Worm (Caenorhabditis elegans): Measurements from ENCODE around the gene attf-3.

The attf-3 gene

ce11 chrIII:30399-30798, 55.8 kb downstream of the attf-3 start:
- no peak for TF ChIP-seq lim-6 (tag; optimal IDR thresholded peaks at IDR 0.05)
- TF ChIP-seq ttx-3 (tag; optimal IDR thresholded peaks at IDR 0.05): no peak
- TF ChIP-seq elt-2 (tag; optimal IDR thresholded peaks at IDR 0.05): no peak
- no peak for TF ChIP-seq pax-1 (tag; optimal IDR thresholded peaks at IDR 0.05)
- no peak for TF ChIP-seq pag-3 (tag; optimal IDR thresholded peaks at IDR 0.05; ENCODE audit: borderline replicate concordance)
- no peak for TF ChIP-seq mec-3 (tag; optimal IDR thresholded peaks at IDR 0.05; ENCODE audit: borderline replicate concordance)
- TF ChIP-seq tbx-7 (tag; optimal IDR thresholded peaks at IDR 0.05): no peak
- no peak for TF ChIP-seq fkh-10 (GFP tag; optimal IDR thresholded peaks at IDR 0.05)

DNA sequence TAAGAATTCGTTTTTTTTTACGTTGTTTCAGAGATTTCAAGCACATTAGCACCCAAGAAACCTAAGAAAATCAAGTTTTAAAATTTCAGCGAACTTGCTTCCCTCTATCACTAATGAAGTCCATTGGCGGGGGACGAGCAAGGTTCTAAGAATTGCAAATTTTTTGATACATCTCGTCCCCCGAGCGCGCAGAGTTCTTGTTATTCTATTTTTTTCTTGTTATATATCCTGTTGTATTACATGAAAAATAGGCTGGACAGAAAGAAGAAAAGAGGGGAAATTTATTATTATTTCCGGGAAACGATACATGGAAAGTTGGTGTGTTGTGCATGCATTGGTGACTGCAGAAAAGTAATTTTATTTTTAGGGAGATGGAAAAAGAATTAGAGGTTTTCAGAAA, 56.6 kb downstream of the attf-3 start:
- no peak for TF ChIP-seq tbx-2 (tag; optimal IDR thresholded peaks at IDR 0.05)
- no peak for TF ChIP-seq pros-1 (tag; optimal IDR thresholded peaks at IDR 0.05)
- no peak for TF ChIP-seq unc-3 (GFP tag; conservative IDR thresholded peaks at IDR 0.05)
- TF ChIP-seq unc-3 (tag; optimal IDR thresholded peaks at IDR 0.05): no peak
- no peak for TF ChIP-seq sox-4 (tag; optimal IDR thresholded peaks at IDR 0.05)
- TF ChIP-seq dmd-4 (tag; optimal IDR thresholded peaks at IDR 0.05; ENCODE audit: borderline replicate concordance): no peak
- no peak for TF ChIP-seq tbx-7 (tag; optimal IDR thresholded peaks at IDR 0.05)
- TF ChIP-seq nfya-1 (tag; optimal IDR thresholded peaks at IDR 0.05): no peak
- no peak for TF ChIP-seq hlh-13 (GFP tag; optimal IDR thresholded peaks at IDR 0.05)
- no peak for TF ChIP-seq fax-1 (tag; optimal IDR thresholded peaks at IDR 0.05)
- TF ChIP-seq mec-3 (tag; optimal IDR thresholded peaks at IDR 0.05; ENCODE audit: borderline replicate concordance): no peak
- no peak for TF ChIP-seq C08G9.2 (tag; optimal IDR thresholded peaks at IDR 0.05)

ce11 chrIII:28841-29240, 57.3 kb downstream of the attf-3 start:
- TF ChIP-seq ceh-30 (tag; optimal IDR thresholded peaks at IDR 0.05) (no peak), ets-4 (tag; optimal IDR thresholded peaks at IDR 0.05) (no peak), C08G9.2 (tag; optimal IDR thresholded peaks at IDR 0.05) (no peak), ceh-18 (tag; optimal IDR thresholded peaks at IDR 0.05) (no peak), ceh-48 (tag; optimal IDR thresholded peaks at IDR 0.05) (no peak), nfya-1 (tag; optimal IDR thresholded peaks at IDR 0.05) (no peak), hlh-13 (GFP tag; optimal IDR thresholded peaks at IDR 0.05) (no peak), ceh-14 (tag; optimal IDR thresholded peaks at IDR 0.05) (no peak), ahr-1 (tag; optimal IDR thresholded peaks at IDR 0.05) (no peak), ceh-6 (GFP tag; optimal IDR thresholded peaks at IDR 0.05) (no peak), ceh-45 (GFP tag; IDR thresholded peaks at IDR 0.05) (no peak), pqm-1 (tag; optimal IDR thresholded peaks at IDR 0.05) (no peak)

ce11 chrIII:27341-27947, 58.7 kb downstream of the attf-3 start:
- TF ChIP-seq pros-1 (tag; optimal IDR thresholded peaks at IDR 0.05) (no peak), rnt-1 (tag; optimal IDR thresholded peaks at IDR 0.05) (no peak)

DNA sequence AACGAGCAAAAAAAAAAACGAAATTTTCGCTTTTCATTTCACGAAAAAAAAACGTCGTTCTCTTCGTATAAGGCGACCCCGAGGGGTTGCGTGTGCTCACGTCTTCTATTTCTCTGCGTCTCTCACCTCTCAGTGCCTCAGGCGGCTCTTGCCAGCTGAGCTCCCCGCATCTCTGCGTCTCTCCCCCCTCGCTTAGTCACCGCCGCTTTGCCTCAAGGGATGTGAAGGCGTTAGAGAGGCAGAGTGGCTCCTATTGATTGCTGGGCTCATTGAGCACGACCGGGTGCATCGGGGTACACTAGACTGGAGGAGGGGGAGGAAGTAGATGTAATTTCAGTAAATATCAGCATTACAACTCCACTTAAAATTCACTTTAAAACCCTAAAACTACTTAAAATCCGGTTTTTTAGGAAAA, 60.6 kb downstream of the attf-3 start:
- peak; percentile 31 for TF ChIP-seq ceh-18 (tag; optimal IDR thresholded peaks at IDR 0.05)
- TF ChIP-seq ceh-45 (GFP tag; IDR thresholded peaks at IDR 0.05): no peak
- peak; percentile 77 for TF ChIP-seq hlh-30 (tag; optimal IDR thresholded peaks at IDR 0.05; ENCODE audit: insufficient read depth)
- peak; percentile 17 for TF ChIP-seq ref-2 (tag; optimal IDR thresholded peaks at IDR 0.05)
- TF ChIP-seq K09A11.1 (tag; optimal IDR thresholded peaks at IDR 0.05; ENCODE audit: insufficient read depth): no peak
- TF ChIP-seq ceh-9 (tag; optimal IDR thresholded peaks at IDR 0.05): no peak
- no peak for TF ChIP-seq eyg-1 (tag; optimal IDR thresholded peaks at IDR 0.05)
- peak; percentile 70 for TF ChIP-seq ceh-31 (tag; optimal IDR thresholded peaks at IDR 0.05)
- peak; percentile 69 for TF ChIP-seq unc-42 (tag; optimal IDR thresholded peaks at IDR 0.05)
- peak; percentile 38 for TF ChIP-seq unc-55 (GFP tag; optimal IDR thresholded peaks at IDR 0.05)
- TF ChIP-seq nfya-1 (tag; optimal IDR thresholded peaks at IDR 0.05): peak; percentile 84
- TF ChIP-seq gmeb-2 (tag; optimal IDR thresholded peaks at IDR 0.05): no peak
- TF ChIP-seq tbx-2 (tag; optimal IDR thresholded peaks at IDR 0.05): peak; percentile 62
- peak; percentile 26 for TF ChIP-seq ceh-14 (tag; optimal IDR thresholded peaks at IDR 0.05)
- TF ChIP-seq sdc-2 (tag; optimal IDR thresholded peaks at IDR 0.05): no peak
- no peak for TF ChIP-seq unc-3 (GFP tag; conservative IDR thresholded peaks at IDR 0.05)
- TF ChIP-seq unc-3 (tag; optimal IDR thresholded peaks at IDR 0.05): peak; percentile 43
- TF ChIP-seq ceh-2 (tag; optimal IDR thresholded peaks at IDR 0.05): no peak
- no peak for TF ChIP-seq sox-2 (GFP tag; IDR thresholded peaks at IDR 0.05)
- TF ChIP-seq che-1 (tag; optimal IDR thresholded peaks at IDR 0.05): no peak
- no peak for TF ChIP-seq ztf-16 (tag; optimal IDR thresholded peaks at IDR 0.05)
- no peak for TF ChIP-seq F13H6.1 (tag; optimal IDR thresholded peaks at IDR 0.05)
- peak; percentile 48 for TF ChIP-seq ceh-19 (GFP tag; optimal IDR thresholded peaks at IDR 0.05)
- TF ChIP-seq T23F11.4 (GFP tag; optimal IDR thresholded peaks at IDR 0.05): no peak

Measured in whole organism, late embryonic.